Worm (Caenorhabditis elegans): ENCODE data around the gene Y46G5A.15.
"Not testable (repeated sequence)": the region's sequence is repeated elsewhere in the genome, so short reads cannot be mapped to it uniquely, and the experiment has no call there.

Y46G5A.15 gene

ce11 chrII:12760497-12760896 lies 24.7 kb downstream of the Y46G5A.15 start, which contains the start of gene cnp-2:
Gene cnp-2 (plus strand): TSS chrII:12760797.
- TF ChIP-seq unc-62 (GFP tag; optimal IDR thresholded peaks at IDR 0.05) = no peak

- no peak for TF ChIP-seq unc-62 (GFP tag; optimal IDR thresholded peaks at IDR 0.05)
Measured at ce11 chrII:12756180-12756579, 29.0 kb downstream of the Y46G5A.15 start, which contains the start of the genes Y46G5A.7 and Y46G5A.8. Gene Y46G5A.7 (minus strand): TSS chrII:12756332. Gene Y46G5A.8 (plus strand): TSS chrII:12756338.

ce11 chrII:12753725-12754124 lies 31.5 kb downstream of the Y46G5A.15 start, which contains the start of gene Y46G5A.39:
Gene Y46G5A.39 (minus strand): TSS chrII:12753825.
- TF ChIP-seq unc-62 (GFP tag; optimal IDR thresholded peaks at IDR 0.05) = not testable (repeated sequence)

- no peak for TF ChIP-seq unc-62 (GFP tag; optimal IDR thresholded peaks at IDR 0.05)
Measured at ce11 chrII:12739306-12739705, 45.9 kb downstream of the Y46G5A.15 start.

ce11 chrII:12738284-12739201 lies 46.7 kb downstream of the Y46G5A.15 start, which contains the start of gene pisy-1:
Gene pisy-1 (minus strand): TSS chrII:12738334.
- TF ChIP-seq unc-62 (GFP tag; optimal IDR thresholded peaks at IDR 0.05) = no peak

- no peak for TF ChIP-seq unc-62 (GFP tag; optimal IDR thresholded peaks at IDR 0.05)
Measured at ce11 chrII:12736579-12736978, 48.6 kb downstream of the Y46G5A.15 start, which contains the start of gene snrp-200. Gene snrp-200 (minus strand): TSS chrII:12736910.
